Worm (Caenorhabditis elegans): Measurements from ENCODE around the gene C24H11.1.
"Not testable (repeated sequence)": the region's sequence is repeated elsewhere in the genome, so short reads cannot be mapped to it uniquely, and the experiment has no call there.

The C24H11.1 gene

ce11 chrIII:11785961-11786360 lies 1.5 kb upstream of the C24H11.1 start, which contains the start of gene tbx-38:
tbx-38 (minus strand) TSS chrIII:11786061.
- no peak for TF ChIP-seq C34F6.9 (tag; optimal IDR thresholded peaks at IDR 0.05)
- TF ChIP-seq nhr-23 (tag; optimal IDR thresholded peaks at IDR 0.05), result no peak
- TF ChIP-seq sem-4 (tag; optimal IDR thresholded peaks at IDR 0.05), result no peak
- no peak for TF ChIP-seq gmeb-1 (tag; optimal IDR thresholded peaks at IDR 0.05)
- TF ChIP-seq sma-9 (GFP tag; optimal IDR thresholded peaks at IDR 0.05), result no peak
- no peak for TF ChIP-seq sma-9 (tag; optimal IDR thresholded peaks at IDR 0.05)
- TF ChIP-seq aly-2 (tag; optimal IDR thresholded peaks at IDR 0.05), result no peak
- TF ChIP-seq nhr-11 (tag; optimal IDR thresholded peaks at IDR 0.05), result no peak
- no peak for TF ChIP-seq unc-55 (GFP tag; optimal IDR thresholded peaks at IDR 0.05)
- no peak for TF ChIP-seq unc-39 (tag; optimal IDR thresholded peaks at IDR 0.05)
- no peak for TF ChIP-seq egl-27 (tag; optimal IDR thresholded peaks at IDR 0.05)
- no peak for TF ChIP-seq R02D3.7 (tag; optimal IDR thresholded peaks at IDR 0.05)
- no peak for TF ChIP-seq ceh-16 (tag; optimal IDR thresholded peaks at IDR 0.05)
- no peak for TF ChIP-seq ztf-11 (tag; optimal IDR thresholded peaks at IDR 0.05)
- no peak for TF ChIP-seq elt-3 (tag; optimal IDR thresholded peaks at IDR 0.05)
- no peak for TF ChIP-seq ZK546.5 (tag; optimal IDR thresholded peaks at IDR 0.05)
- TF ChIP-seq lin-11 (tag; optimal IDR thresholded peaks at IDR 0.05), result no peak
- TF ChIP-seq nhr-21 (tag; optimal IDR thresholded peaks at IDR 0.05), result no peak
- no peak for TF ChIP-seq lsy-2 (tag; optimal IDR thresholded peaks at IDR 0.05)
- no peak for TF ChIP-seq nhr-6 (tag; optimal IDR thresholded peaks at IDR 0.05)
- no peak for TF ChIP-seq ama-1 (optimal IDR thresholded peaks at IDR 0.05)

ce11 chrIII:11789480-11789879 lies 2.0 kb downstream of the C24H11.1 start:
- TF ChIP-seq ztf-4 (tag; optimal IDR thresholded peaks at IDR 0.05) (no peak), unc-39 (tag; optimal IDR thresholded peaks at IDR 0.05) (no peak), nhr-237 (tag; optimal IDR thresholded peaks at IDR 0.05) (no peak), C34F6.9 (tag; optimal IDR thresholded peaks at IDR 0.05) (no peak), crh-2 (tag; optimal IDR thresholded peaks at IDR 0.05) (no peak), zag-1 (tag; optimal IDR thresholded peaks at IDR 0.05) (no peak), sem-4 (tag; optimal IDR thresholded peaks at IDR 0.05) (no peak), fos-1 (tag; optimal IDR thresholded peaks at IDR 0.05) (no peak), nhr-21 (tag; optimal IDR thresholded peaks at IDR 0.05) (no peak), lin-11 (tag; optimal IDR thresholded peaks at IDR 0.05) (no peak), dmd-4 (tag; optimal IDR thresholded peaks at IDR 0.05) (no peak), peb-1 (tag; optimal IDR thresholded peaks at IDR 0.05) (no peak), sma-9 (GFP tag; optimal IDR thresholded peaks at IDR 0.05) (no peak), sma-9 (tag; optimal IDR thresholded peaks at IDR 0.05) (no peak)

ce11 chrIII:11792295-11793256 lies 5.1 kb downstream of the C24H11.1 start, which contains the start of gene C24H11.2:
C24H11.2 (minus strand) TSS chrIII:11792345.
- TF ChIP-seq fos-1 (tag; optimal IDR thresholded peaks at IDR 0.05), result peak; percentile 47
- peak; percentile 49 for TF ChIP-seq lin-11 (tag; optimal IDR thresholded peaks at IDR 0.05)
- TF ChIP-seq nhr-25 (tag; optimal IDR thresholded peaks at IDR 0.05), result peak; percentile 41
- TF ChIP-seq F13H6.1 (tag; optimal IDR thresholded peaks at IDR 0.05), result peak; percentile 65
- TF ChIP-seq nhr-129 (tag; optimal IDR thresholded peaks at IDR 0.05), result peak; percentile 59
- TF ChIP-seq unc-55 (GFP tag; optimal IDR thresholded peaks at IDR 0.05), result peak; percentile 50
- peak; percentile 54 for TF ChIP-seq sem-4 (tag; optimal IDR thresholded peaks at IDR 0.05)
- peak; percentile 77 for TF ChIP-seq snpc-4 (tag; optimal IDR thresholded peaks at IDR 0.05)
- peak; percentile 39 for TF ChIP-seq mab-5 (tag; optimal IDR thresholded peaks at IDR 0.05)
- peak; percentile 48 for TF ChIP-seq sma-9 (GFP tag; optimal IDR thresholded peaks at IDR 0.05)
- not testable (repeated sequence) for TF ChIP-seq sma-9 (tag; optimal IDR thresholded peaks at IDR 0.05)
- TF ChIP-seq egl-27 (tag; optimal IDR thresholded peaks at IDR 0.05), result peak; percentile 26
- peak; percentile 72 for TF ChIP-seq gmeb-1 (tag; optimal IDR thresholded peaks at IDR 0.05)
- peak in 1 of 2 experiments; percentile 31 for TF ChIP-seq lsy-2 (tag; optimal IDR thresholded peaks at IDR 0.05)
- peak; percentile 46 for TF ChIP-seq C34F6.9 (tag; optimal IDR thresholded peaks at IDR 0.05)
- TF ChIP-seq crh-2 (tag; optimal IDR thresholded peaks at IDR 0.05), result peak; percentile 53
- TF ChIP-seq sma-3 (GFP tag; optimal IDR thresholded peaks at IDR 0.05), result peak; percentile 51
- peak; percentile 8 for TF ChIP-seq ztf-4 (tag; optimal IDR thresholded peaks at IDR 0.05)

ce11 chrIII:11794389-11794788 lies 6.9 kb downstream of the C24H11.1 start:
- TF ChIP-seq crh-2 (tag; optimal IDR thresholded peaks at IDR 0.05) (no peak), sem-4 (tag; optimal IDR thresholded peaks at IDR 0.05) (peak; percentile 30), blmp-1 (tag; optimal IDR thresholded peaks at IDR 0.05; ENCODE audit: insufficient read depth) (no peak), nhr-21 (tag; optimal IDR thresholded peaks at IDR 0.05) (no peak)
